Worm (Caenorhabditis elegans) whole organism, L4 larva: ENCODE results near the gene rde-4.

Source experiments
- R02D3.7 ChIP-seq: fragments of 150-350 bp; sonication (generic microtip); optimal IDR thresholded peaks from 3 replicates; lab custom pipeline; 2014; ENCODE audit warnings: missing biosample characterization, missing genetic modification characterization
- lin-15B ChIP-seq: fragments of 150-350 bp; sonication (generic microtip); optimal IDR thresholded peaks from 3 replicates; lab custom pipeline; 2014; ENCODE audit warnings: missing biosample characterization, missing genetic modification characterization
- nhr-77 ChIP-seq: fragments of 150-350 bp; optimal IDR thresholded peaks from 2 replicates; lab custom pipeline; 2014; ENCODE audit warnings: missing biosample characterization, missing genetic modification characterization
- pqm-1 ChIP-seq: sonication (generic microtip); optimal IDR thresholded peaks from 2 replicates; lab custom pipeline; 2017; ENCODE audit warnings: missing biosample characterization, missing genetic modification characterization
- unc-39 ChIP-seq: sonication (generic microtip); optimal IDR thresholded peaks from 2 replicates; lab custom pipeline; 2017; ENCODE audit warnings: missing biosample characterization, missing genetic modification characterization
- unc-62 ChIP-seq, 3 experiments: fragments of 150-350 bp in 1 of 3; sonication (generic microtip); optimal IDR thresholded peaks in 2 of 3; peaks in 1 of 3; 1 replicate in 1 of 3; 2 replicates in 2 of 3; lab custom pipeline; 2014 to 2017; ENCODE audit warnings: missing biosample characterization in 3 of 3, missing genetic modification characterization in 3 of 3, missing genetic modification reagents in 3 of 3, missing genotype in 1 of 3

DNA sequence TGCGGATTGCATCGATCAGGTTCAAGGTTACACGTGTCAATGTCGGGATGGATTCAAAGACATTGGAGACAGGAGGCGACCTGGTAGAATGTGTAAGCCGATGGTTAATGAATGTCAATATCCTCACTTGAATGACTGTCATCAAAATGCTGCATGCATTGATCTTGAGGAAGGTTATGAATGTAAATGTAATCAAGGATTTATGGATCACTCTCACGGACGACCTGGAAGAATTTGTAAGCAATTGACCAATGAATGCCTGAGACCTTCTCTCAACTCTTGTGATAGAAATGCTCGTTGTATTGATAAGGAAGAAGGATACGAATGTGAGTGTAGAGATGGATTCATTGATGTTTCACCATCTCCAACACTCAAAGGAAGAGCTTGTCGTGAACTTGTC, 40.4 kb downstream of the rde-4 start:
- TF ChIP-seq pqm-1 (tag; lab: Kevin White, UChicago) (no peak), unc-62 (GFP tag; optimal IDR thresholded peaks at IDR 0.05 in 1 of 2; lab: Kevin White, UChicago) (peak in 1 of 2 experiments; percentile 99), unc-62 (tag; optimal IDR thresholded peaks at IDR 0.05; lab: Kevin White, UChicago) (no peak), lin-15B (tag; lab: Kevin White, UChicago) (no peak), unc-39 (no peak), R02D3.7 (tag; lab: Kevin White, UChicago) (no peak), nhr-77 (tag; lab: Kevin White, UChicago) (no peak)
